Worm (Caenorhabditis elegans): ENCODE results near the gene W01A11.1.

Gene W01A11.1

DNA sequence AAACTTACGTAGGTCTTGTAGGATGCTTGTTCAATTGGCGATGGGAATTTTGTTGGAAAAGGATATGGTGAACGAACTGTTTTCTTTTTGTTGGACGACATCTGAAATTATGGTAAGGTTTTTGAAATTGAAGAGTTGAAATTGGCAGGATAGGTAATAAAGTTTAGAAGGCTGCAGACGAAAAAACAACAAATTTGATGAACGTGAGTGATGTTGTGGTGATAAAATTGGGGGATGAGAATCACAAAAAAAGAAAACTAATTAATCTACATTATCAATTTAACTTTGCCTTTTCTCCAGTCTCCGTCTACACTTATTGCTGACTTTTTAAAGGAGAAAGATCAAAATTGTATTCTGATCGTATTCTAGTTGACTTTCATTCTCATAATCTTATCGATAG, 5.2 kb upstream of the W01A11.1 start, which contains the start of gene cpt-6:
TSS of gene cpt-6 (minus strand) at position 101 of the 400 bp plus-strand sequence.
- TF ChIP-seq zag-1 (tag; optimal IDR thresholded peaks at IDR 0.05), result no peak
- TF ChIP-seq aly-2 (tag; optimal IDR thresholded peaks at IDR 0.05), result no peak
- no peak for TF ChIP-seq ztf-4 (tag; optimal IDR thresholded peaks at IDR 0.05)
- TF ChIP-seq nhr-23 (tag; optimal IDR thresholded peaks at IDR 0.05), result no peak
- no peak for TF ChIP-seq mab-5 (tag; optimal IDR thresholded peaks at IDR 0.05)
- TF ChIP-seq elt-3 (tag; optimal IDR thresholded peaks at IDR 0.05), result no peak
- TF ChIP-seq ztf-11 (tag; optimal IDR thresholded peaks at IDR 0.05), result no peak
- TF ChIP-seq nhr-12 (tag; optimal IDR thresholded peaks at IDR 0.05), result no peak
- no peak for TF ChIP-seq unc-62 (GFP tag; optimal IDR thresholded peaks at IDR 0.05)
- no peak for TF ChIP-seq unc-55 (GFP tag; optimal IDR thresholded peaks at IDR 0.05)
- TF ChIP-seq sma-9 (GFP tag; optimal IDR thresholded peaks at IDR 0.05), result no peak
- TF ChIP-seq sma-9 (tag; optimal IDR thresholded peaks at IDR 0.05), result no peak
- no peak for TF ChIP-seq C34F6.9 (tag; optimal IDR thresholded peaks at IDR 0.05)
- no peak for TF ChIP-seq Y55F3AM.14 (GFP tag; optimal IDR thresholded peaks at IDR 0.05)
- TF ChIP-seq ceh-16 (tag; optimal IDR thresholded peaks at IDR 0.05), result no peak
- TF ChIP-seq ZK546.5 (tag; optimal IDR thresholded peaks at IDR 0.05), result no peak

DNA sequence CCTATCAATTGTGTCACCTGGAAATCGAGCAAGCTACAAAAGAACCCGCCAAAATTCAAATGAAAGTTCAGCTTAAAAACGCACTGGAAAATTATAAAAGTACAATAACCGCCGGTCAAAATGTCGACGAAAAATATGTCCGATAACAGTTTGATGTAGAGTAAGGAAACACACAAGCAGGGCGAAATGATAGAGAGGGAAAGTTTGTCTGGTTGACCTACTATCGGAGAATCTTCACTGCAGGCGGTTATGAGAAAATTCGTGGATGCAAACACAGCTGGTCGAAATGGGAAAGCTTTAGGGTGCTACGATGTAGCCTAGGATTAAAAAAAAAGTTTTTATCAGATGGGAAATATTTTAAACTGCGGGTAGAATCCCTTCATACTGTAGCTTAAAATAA, 3.7 kb upstream of the W01A11.1 start:
- TF ChIP-seq elt-3 (tag; optimal IDR thresholded peaks at IDR 0.05) (no peak), gmeb-1 (tag; optimal IDR thresholded peaks at IDR 0.05) (no peak), nhr-11 (tag; optimal IDR thresholded peaks at IDR 0.05) (no peak), fos-1 (tag; optimal IDR thresholded peaks at IDR 0.05) (peak; percentile 18), unc-62 (GFP tag; optimal IDR thresholded peaks at IDR 0.05) (no peak), peb-1 (tag; optimal IDR thresholded peaks at IDR 0.05) (no peak), nhr-12 (tag; optimal IDR thresholded peaks at IDR 0.05) (no peak)

DNA sequence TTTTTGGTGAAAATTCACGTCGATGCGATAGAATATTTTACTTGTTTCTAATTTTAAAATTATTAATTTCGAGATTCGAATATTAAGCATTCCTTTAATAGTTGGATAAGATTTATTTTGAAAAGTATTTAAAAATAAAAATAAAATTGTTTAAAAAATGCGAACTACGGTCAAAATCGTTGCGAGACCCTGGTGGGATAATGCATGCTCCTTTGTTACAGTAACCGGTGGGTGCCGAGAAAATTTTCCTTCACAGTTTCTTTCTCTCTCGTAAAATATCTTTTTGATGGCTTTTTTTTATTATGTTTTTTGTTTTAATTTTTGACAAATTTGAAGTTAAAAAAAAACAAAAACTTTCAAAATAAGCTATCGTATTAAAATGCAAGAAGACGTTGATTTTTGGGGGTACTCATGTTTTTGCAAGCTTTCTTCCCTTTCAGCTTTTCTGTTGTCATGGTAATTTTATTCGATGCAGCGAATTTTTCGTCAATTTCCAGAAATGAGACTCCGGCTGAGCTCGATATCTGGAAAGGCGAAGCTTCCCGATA, 2.3 kb upstream of the W01A11.1 start, which contains the start of gene dgtr-1:
TSS of gene dgtr-1 (plus strand) at position 498 of the 548 bp plus-strand sequence.
- TF ChIP-seq lsy-2 (tag; optimal IDR thresholded peaks at IDR 0.05) (no peak), crh-2 (tag; optimal IDR thresholded peaks at IDR 0.05) (no peak), C34F6.9 (tag; optimal IDR thresholded peaks at IDR 0.05) (no peak), dmd-4 (tag; optimal IDR thresholded peaks at IDR 0.05) (no peak), lin-11 (tag; optimal IDR thresholded peaks at IDR 0.05) (no peak), ceh-82 (tag; optimal IDR thresholded peaks at IDR 0.05) (no peak), unc-62 (GFP tag; optimal IDR thresholded peaks at IDR 0.05) (no peak), zag-1 (tag; optimal IDR thresholded peaks at IDR 0.05) (no peak), ztf-1 (GFP tag; conservative IDR thresholded peaks at IDR 0.05) (no peak), gmeb-1 (tag; optimal IDR thresholded peaks at IDR 0.05) (no peak), F13H6.1 (tag; optimal IDR thresholded peaks at IDR 0.05) (no peak), Y55F3AM.14 (GFP tag; optimal IDR thresholded peaks at IDR 0.05) (no peak), nhr-25 (tag; optimal IDR thresholded peaks at IDR 0.05) (no peak)

DNA sequence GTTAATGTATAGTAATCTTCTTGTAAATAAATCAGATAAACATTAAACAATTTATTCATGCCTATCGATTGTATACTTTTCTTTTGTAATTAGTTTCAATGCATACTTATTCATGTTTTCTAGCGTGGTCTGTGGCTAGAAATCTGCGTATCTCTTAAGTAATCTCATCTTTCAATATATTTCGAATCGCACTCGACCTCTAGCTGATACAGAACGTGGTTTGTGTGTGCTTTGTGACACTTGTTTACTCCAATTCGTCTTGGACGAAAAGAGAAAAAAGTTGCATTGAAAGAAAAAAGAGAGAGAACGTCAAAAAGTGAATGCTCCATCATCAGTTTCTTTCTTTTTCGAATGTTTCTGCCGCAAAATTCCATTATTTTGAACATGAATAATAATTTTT, 583 bp upstream of the W01A11.1 start:
- no peak for TF ChIP-seq alr-1 (tag; optimal IDR thresholded peaks at IDR 0.05)
- TF ChIP-seq nhr-129 (tag; optimal IDR thresholded peaks at IDR 0.05), result peak; percentile 2

DNA sequence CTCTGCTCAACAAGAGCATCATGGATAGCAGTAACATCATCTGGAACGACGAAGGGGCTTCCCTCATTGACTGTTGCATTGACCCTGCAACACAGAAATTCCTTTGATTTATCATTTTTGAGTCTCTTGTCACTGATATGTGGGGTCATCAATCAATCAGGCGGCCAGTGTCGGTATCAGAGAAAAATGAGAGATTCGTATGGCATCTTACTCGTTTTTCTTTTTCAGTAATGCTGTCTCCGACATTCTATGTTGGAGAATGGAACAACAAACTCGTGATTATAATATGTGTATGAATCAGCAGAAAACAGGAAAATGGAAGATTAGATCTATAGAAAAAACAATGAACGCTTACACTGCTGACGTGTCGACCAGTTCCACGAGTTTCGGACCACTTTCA, 4.1 kb downstream of the W01A11.1 start:
- TF ChIP-seq C34F6.9 (tag; optimal IDR thresholded peaks at IDR 0.05) (no peak), nhr-12 (tag; optimal IDR thresholded peaks at IDR 0.05) (no peak), ztf-11 (tag; optimal IDR thresholded peaks at IDR 0.05) (no peak), gmeb-1 (tag; optimal IDR thresholded peaks at IDR 0.05) (peak; percentile 9), crh-2 (tag; optimal IDR thresholded peaks at IDR 0.05) (peak; percentile 12), fos-1 (tag; optimal IDR thresholded peaks at IDR 0.05) (peak; percentile 6), mab-5 (tag; optimal IDR thresholded peaks at IDR 0.05) (peak; percentile 35), nhr-129 (tag; optimal IDR thresholded peaks at IDR 0.05) (peak; percentile 43), nhr-11 (tag; optimal IDR thresholded peaks at IDR 0.05) (no peak), Y55F3AM.14 (GFP tag; optimal IDR thresholded peaks at IDR 0.05) (no peak), nhr-25 (tag; optimal IDR thresholded peaks at IDR 0.05) (peak; percentile 56), unc-39 (tag; optimal IDR thresholded peaks at IDR 0.05) (no peak), nhr-77 (tag; optimal IDR thresholded peaks at IDR 0.05) (no peak), sma-9 (GFP tag; optimal IDR thresholded peaks at IDR 0.05) (peak; percentile 42), sma-9 (tag; optimal IDR thresholded peaks at IDR 0.05) (no peak)
